Fruit fly (Drosophila melanogaster): ENCODE measurements around the gene ppk14.

Gene ppk14

DNA sequence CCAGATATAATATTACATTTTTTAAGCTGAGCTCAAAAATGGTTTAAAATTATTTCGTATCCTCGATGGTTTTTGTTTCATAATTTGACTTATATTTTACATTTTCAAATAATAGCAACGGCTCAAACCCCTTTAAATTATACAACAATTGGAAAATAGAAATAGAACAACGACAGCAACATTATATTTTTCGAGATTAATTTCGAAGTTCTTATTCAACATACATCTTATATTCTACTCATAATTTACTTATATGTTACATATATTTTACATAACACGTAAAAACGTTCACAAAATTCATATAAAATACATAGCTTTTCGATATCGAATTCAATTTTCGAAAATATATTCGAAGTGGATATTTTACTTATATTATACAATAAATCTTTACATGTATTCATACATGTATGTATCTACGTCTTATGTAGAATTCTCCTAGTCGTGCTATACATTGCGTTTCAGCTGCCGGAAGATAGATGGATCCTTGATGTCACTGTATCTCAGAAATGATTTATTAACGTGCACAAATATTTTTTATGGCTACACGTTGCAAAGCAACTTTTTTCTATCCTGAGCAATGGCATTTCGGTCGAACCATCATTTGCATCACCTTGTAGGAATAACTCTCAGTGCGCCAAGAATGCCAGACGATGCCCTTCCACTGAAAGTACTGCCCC is 2.1 kb downstream of the ppk14 start (continued):
- TF ChIP-seq CG18476 (GFP tag; optimal IDR thresholded peaks at IDR 0.05) (no peak), oc (tag; optimal IDR thresholded peaks at IDR 0.05) (no peak), CG42726 (GFP tag; IDR thresholded peaks at IDR 0.05; ENCODE audit: partially characterized antibody) (0 out of 2 replicates have a peak, but pooled peaks have one; percentile 27), ab (GFP tag; optimal IDR thresholded peaks at IDR 0.05) (no peak), CG7372 (GFP tag; IDR thresholded peaks at IDR 0.05) (no peak), CG12219 (GFP tag; optimal IDR thresholded peaks at IDR 0.05) (peak; percentile 32), p53 (GFP tag; optimal IDR thresholded peaks at IDR 0.05) (no peak), fd102C (GFP tag; optimal IDR thresholded peaks at IDR 0.05) (peak; percentile 45), CG13296 (GFP tag; optimal IDR thresholded peaks at IDR 0.05) (peak; percentile 33), CG18011 (GFP tag; optimal IDR thresholded peaks at IDR 0.05) (no peak), Lim3 (GFP tag; IDR thresholded peaks at IDR 0.05) (no peak), dan (GFP tag; IDR thresholded peaks at IDR 0.05) (no peak), ranshi (GFP tag; IDR thresholded peaks at IDR 0.05) (no peak), cwo (GFP tag; optimal IDR thresholded peaks at IDR 0.05) (no peak), al (GFP tag; IDR thresholded peaks at IDR 0.05) (no peak), CG12071 (GFP tag; optimal IDR thresholded peaks at IDR 0.05) (peak; percentile 24), CG9609 (GFP tag; optimal IDR thresholded peaks at IDR 0.05) (no peak), vnd (GFP tag; IDR thresholded peaks at IDR 0.05; ENCODE audit: partially characterized antibody) (no peak), mirr (GFP tag; optimal IDR thresholded peaks at IDR 0.05) (peak; percentile 51), CG8924 (tag; optimal IDR thresholded peaks at IDR 0.05) (no peak), dmrt99B (tag; optimal IDR thresholded peaks at IDR 0.05) (peak; percentile 32), Scr (GFP tag; IDR thresholded peaks at IDR 0.05; ENCODE audit: partially characterized antibody) (no peak), dpn (GFP tag; optimal IDR thresholded peaks at IDR 0.05) (peak; percentile 18 to 31), Hsf (GFP tag; optimal IDR thresholded peaks at IDR 0.05) (peak; percentile 46), sob (GFP tag; IDR thresholded peaks at IDR 0.05) (peak; percentile 61), Optix (GFP tag; IDR thresholded peaks at IDR 0.05) (0 out of 3 replicates have a peak, but pooled peaks have one; percentile 40), CG13424 (tag; optimal IDR thresholded peaks at IDR 0.05) (peak; percentile 17), CG8290 (GFP tag; optimal IDR thresholded peaks at IDR 0.05) (peak; percentile 9), CG8290 (tag; optimal IDR thresholded peaks at IDR 0.05) (peak in 1 of 2 experiments; percentile 58), CG18262 (tag; optimal IDR thresholded peaks at IDR 0.05) (peak; percentile 58), Gsc (GFP tag; IDR thresholded peaks at IDR 0.05) (no peak), CG7839 (tag; optimal IDR thresholded peaks at IDR 0.05) (peak; percentile 52), da (GFP tag; optimal IDR thresholded peaks at IDR 0.05) (no peak), CG10209 (GFP tag; optimal IDR thresholded peaks at IDR 0.05) (peak; percentile 4), CG16815 (GFP tag; optimal IDR thresholded peaks at IDR 0.05) (no peak), H15 (GFP tag; IDR thresholded peaks at IDR 0.05) (0 out of 3 replicates have a peak, but pooled peaks have one; percentile 42), pum (GFP tag; optimal IDR thresholded peaks at IDR 0.05) (no peak), nerfin-1 (tag; optimal IDR thresholded peaks at IDR 0.05) (peak; percentile 60), CG9215 (GFP tag; IDR thresholded peaks at IDR 0.05) (no peak), lov (optimal IDR thresholded peaks at IDR 0.05) (no peak), lov (GFP tag; IDR thresholded peaks at IDR 0.05) (no peak), CG10267 (tag; optimal IDR thresholded peaks at IDR 0.05) (peak; percentile 58), CG4617 (GFP tag; optimal IDR thresholded peaks at IDR 0.05; ENCODE audit: borderline replicate concordance) (no peak), vvl (GFP tag; IDR thresholded peaks at IDR 0.05) (peak; percentile 29; the same call in 1 of the 2 replicates), disco-r (GFP tag; optimal IDR thresholded peaks at IDR 0.05) (no peak), CG30431 (GFP tag; optimal IDR thresholded peaks at IDR 0.05) (peak; percentile 19), CG1647 (GFP tag; optimal IDR thresholded peaks at IDR 0.05) (no peak), esg (GFP tag; conservative IDR thresholded peaks at IDR 0.05) (no peak), CG10979 (tag; optimal IDR thresholded peaks at IDR 0.05) (peak; percentile 87), sqz (GFP tag; optimal IDR thresholded peaks at IDR 0.05) (no peak)
